Worm (Caenorhabditis elegans) whole organism, dauer: ENCODE results near the gene npr-26.

Source experiments
- unc-62 ChIP-seq: sonication (generic microtip); optimal IDR thresholded peaks from 2 replicates; lab custom pipeline; 2017; ENCODE audit warnings: missing biosample characterization, missing genetic modification reagents, missing genetic modification characterization

The npr-26 gene

DNA sequence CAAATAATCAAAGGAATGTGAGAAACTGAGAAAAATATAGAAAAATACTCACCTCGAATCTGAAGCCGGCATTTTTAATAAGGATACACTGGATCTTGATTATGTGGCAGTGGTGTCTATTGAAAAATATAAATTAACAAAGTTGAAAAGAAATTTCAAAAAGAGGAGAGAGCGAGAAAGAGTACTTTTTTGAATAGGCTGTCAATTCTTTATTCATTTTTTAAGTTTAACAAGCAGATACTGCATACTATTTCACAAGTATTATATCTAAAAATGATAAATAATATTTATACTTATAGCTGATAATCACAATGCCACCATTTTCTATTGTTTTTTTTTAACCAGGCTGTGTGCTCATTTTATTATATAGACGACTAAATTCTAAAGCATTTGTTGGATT is at the start of gene npr-26:
npr-26 (minus strand) TSS at position 101 of the 400 bp plus-strand sequence.
- TF ChIP-seq unc-62 (GFP tag; lab: Kevin White, UChicago), result no peak

DNA sequence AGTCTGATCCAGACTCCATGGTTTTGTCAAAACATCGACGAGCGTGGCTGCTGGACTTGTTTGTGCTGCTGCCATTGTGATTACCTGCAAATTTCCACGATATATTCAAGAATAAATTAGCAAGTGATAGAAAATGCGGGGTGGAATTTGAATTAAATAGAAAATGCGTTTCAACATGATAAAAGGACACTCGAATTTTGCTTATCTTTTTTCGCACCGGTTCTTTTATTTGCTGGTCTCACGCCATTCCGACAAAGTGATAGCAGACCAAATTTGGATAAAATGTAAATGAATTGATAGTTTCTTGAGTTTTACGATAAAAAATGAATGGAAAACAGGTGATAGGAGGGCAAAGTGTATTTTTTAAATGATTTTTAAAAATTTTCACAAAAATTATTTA is 49.7 kb upstream of the npr-26 start, which contains the start of gene elo-2:
elo-2 (minus strand) TSS at position 84 of the 400 bp plus-strand sequence.
- TF ChIP-seq unc-62 (GFP tag; lab: Kevin White, UChicago), result no peak

- TF ChIP-seq unc-62 (GFP tag; lab: Kevin White, UChicago), result no peak
These were observed 48.3 kb upstream of the npr-26 start, which contains the start of gene F11E6.6 for ce11 chrIV:17465886-17466285. Gene F11E6.6 (minus strand): TSS chrIV:17465986.

DNA sequence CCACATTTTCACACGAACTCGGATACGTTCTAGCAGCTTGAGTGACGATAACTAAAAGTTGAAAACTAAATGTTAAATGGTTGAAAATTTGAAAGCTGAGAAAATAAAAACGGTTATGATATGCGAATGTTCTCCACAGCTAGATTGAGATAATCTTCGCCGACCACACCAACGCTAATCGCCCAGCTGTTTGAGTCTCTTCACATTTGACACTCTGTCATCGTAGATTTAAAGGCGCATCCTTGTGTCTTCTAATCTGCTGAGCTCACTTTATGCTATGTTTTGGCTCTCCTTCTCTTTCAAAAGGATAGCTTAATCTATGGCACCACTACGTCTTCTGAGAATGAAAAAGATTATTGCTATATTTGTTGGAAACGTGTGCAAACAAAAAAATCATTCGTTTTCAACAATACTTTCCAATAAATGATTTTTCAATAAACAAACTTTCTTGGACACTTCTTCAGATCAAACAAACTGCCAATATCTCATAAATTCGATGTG is 45.5 kb upstream of the npr-26 start, which contains the start of gene F11E6.10:
F11E6.10 (minus strand) TSS at position 51 of the 501 bp plus-strand sequence.
- no peak for TF ChIP-seq unc-62 (GFP tag; lab: Kevin White, UChicago)

DNA sequence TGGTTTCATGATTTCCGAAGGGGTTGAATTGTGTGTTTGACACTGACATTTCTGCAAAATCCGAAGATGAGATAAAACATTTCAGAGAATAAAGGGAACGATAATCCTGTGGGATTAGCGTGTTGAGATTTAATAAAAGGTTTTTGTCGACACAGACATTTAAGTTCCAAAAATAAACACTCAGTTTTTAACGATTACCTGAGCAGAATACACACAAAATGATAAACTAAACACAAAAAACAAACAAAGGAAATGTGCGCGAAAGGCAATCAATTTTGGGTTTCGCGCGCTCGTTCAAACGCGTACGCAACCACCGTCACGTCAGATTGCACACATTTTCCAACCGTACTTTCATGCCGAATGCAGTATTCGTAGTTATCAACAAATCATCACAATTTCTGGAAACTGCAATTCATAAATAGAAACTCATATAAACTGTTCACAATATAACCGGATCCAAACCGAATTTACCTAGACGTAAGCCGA is 43.6 kb upstream of the npr-26 start, which contains the start of gene rif-1.1:
rif-1.1 (minus strand) TSS at position 51 of the 486 bp plus-strand sequence.
- TF ChIP-seq unc-62 (GFP tag; lab: Kevin White, UChicago), result no peak

DNA sequence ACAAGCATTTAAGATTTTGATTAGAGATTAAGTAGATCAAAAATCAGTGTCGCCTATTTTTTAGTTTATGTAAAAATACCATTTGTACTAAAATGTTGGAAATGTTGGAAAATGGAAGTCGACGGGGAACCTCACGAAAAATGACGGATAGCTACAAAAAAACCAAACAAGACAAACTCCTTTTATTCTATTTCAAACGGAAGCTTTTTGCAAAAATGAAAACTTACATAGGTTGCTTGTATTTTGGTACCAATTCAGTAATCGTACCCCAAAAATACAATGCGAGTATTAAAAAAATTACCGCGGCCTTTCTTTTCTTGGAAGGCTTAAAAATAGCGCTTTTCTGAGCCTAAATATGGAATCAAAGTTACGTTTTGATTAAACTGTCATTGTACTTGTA is 36.4 kb upstream of the npr-26 start:
- no peak for TF ChIP-seq unc-62 (GFP tag; lab: Kevin White, UChicago)

ce11 chrIV:17453200-17453599 is 35.6 kb upstream of the npr-26 start:
- TF ChIP-seq unc-62 (GFP tag; lab: Kevin White, UChicago), result no peak

- TF ChIP-seq unc-62 (GFP tag; lab: Kevin White, UChicago), result no peak
These were observed 32.8 kb upstream of the npr-26 start, which contains the start of gene F11E6.8 for ce11 chrIV:17450443-17450842. Gene F11E6.8 (minus strand): TSS chrIV:17450543.

DNA sequence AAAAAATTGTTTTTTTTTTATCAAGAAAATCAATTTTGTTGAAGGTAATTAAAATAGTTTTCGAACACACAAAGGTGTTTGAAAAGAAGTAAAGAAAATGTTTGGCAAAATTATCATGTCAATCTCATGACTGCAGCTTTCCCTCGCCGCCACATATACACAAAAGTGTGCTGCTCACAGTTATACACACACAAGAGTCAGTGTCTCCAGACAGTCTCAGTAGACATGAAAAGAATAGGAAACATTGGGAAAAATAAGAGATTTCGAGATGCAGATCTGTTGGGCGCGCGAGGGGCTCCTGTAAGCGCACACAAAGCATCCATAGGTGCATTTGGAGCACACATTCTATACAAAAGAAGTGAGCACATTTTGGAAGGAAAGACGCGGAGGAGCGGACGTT is 30.7 kb upstream of the npr-26 start:
- no peak for TF ChIP-seq unc-62 (GFP tag; lab: Kevin White, UChicago)

DNA sequence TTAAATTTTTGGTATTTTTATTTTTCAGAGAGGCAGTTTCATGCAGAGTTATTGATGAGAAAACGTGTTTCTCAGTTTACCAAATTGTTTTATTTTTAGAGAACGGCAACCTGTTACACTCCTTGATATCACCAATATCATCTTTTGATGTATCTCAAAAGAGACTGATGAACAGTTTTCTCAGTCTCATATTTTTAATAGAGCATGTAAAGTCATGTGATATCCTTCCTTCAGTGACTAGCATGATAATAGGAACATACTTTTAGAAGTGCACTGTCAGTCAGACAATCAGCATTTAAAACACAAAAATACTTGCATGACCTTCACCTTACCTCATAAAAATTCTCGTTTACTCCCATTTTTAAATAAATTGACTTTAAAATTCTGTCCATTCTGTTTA is 24.9 kb upstream of the npr-26 start, which contains the start of gene F11E6.11:
F11E6.11 (plus strand) TSS at position 325 of the 400 bp plus-strand sequence.
- TF ChIP-seq unc-62 (GFP tag; lab: Kevin White, UChicago), result no peak

ce11 chrIV:17441260-17441659 is 23.6 kb upstream of the npr-26 start:
- TF ChIP-seq unc-62 (GFP tag; lab: Kevin White, UChicago), result no peak

- TF ChIP-seq unc-62 (GFP tag; lab: Kevin White, UChicago), result no peak
These were observed 22.8 kb upstream of the npr-26 start, which contains the start of gene F08A7.1 for ce11 chrIV:17440417-17440816. Gene F08A7.1 (plus strand): TSS chrIV:17440607.

DNA sequence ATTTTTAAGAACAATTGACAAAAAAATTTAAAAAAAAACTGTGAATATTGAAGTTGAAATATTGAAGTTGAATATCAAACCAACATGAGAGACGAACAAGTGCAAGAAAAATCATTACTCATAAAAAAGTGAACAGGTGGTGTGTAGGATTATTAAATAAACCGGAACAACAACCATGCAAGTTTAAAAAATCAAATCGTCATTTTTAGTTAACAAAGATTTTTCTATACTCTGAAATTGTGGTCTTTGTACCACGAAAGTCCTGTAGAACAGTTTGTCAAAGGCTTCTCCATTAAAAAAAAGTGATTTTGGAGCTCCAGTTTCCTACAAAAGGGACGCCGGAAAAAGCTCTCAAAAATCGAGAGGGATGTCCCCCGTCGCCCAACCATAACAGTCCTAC is 22.4 kb upstream of the npr-26 start, which contains the start of gene C06A12.19:
C06A12.19 (minus strand) TSS at position 101 of the 400 bp plus-strand sequence.
- TF ChIP-seq unc-62 (GFP tag; lab: Kevin White, UChicago), result no peak

DNA sequence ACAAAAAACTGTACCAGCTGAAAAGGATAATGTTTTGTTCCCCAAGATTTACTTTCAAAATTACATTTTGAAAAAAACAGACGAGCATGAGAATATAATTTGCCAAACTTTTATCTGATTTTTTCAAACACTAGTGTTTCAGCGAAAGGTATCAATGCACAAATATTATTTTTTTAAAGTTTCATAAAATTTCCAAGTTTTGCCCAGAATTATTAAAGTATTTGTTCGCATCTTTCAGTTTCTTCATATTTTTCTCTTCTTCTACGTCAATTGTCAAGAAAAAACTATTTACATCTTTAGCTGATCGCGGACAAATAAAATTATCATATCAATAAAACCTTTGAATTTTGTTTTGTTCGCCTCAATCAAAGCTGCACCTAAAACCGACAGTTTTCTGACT is 19.4 kb upstream of the npr-26 start, which contains the start of gene C06A12.8:
C06A12.8 (plus strand) TSS at position 301 of the 400 bp plus-strand sequence.
- no peak for TF ChIP-seq unc-62 (GFP tag; lab: Kevin White, UChicago)

DNA sequence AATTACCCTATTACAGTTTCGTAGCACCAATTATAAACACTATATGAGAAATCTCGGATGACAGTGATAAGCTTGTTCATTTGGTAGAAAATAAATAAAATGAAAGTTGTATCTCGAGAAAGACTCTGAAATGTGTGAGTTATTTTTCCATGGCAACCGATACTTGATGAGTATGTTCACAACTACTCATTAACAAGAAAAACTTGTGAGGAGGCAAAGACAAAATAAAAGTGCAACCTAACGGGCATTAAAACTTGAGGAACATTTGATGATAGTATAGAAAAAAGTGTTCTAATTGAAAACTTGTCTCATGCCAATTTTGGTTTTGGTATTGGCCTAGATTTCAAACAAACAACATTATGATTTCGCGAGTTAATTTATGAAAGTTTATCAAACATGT is 18.9 kb upstream of the npr-26 start, which contains the start of gene gcy-27:
gcy-27 (minus strand) TSS at position 101 of the 400 bp plus-strand sequence.
- no peak for TF ChIP-seq unc-62 (GFP tag; lab: Kevin White, UChicago)

ce11 chrIV:17435228-17435627 is 17.6 kb upstream of the npr-26 start:
- no peak for TF ChIP-seq unc-62 (GFP tag; lab: Kevin White, UChicago)
